Fruit fly (Drosophila melanogaster) whole organism, embryonic: ENCODE results near the gene loqs.

Source experiments
- ATbp ChIP-seq: fragments of 200-800 bp; sonication (Bioruptor generic); optimal IDR thresholded peaks from 2 replicates; lab custom pipeline; 2017; ENCODE audit warnings: missing biosample characterization, mild to moderate bottlenecking, missing genetic modification characterization, missing genetic modification reagents
- Asciz ChIP-seq: fragments of 200-800 bp; sonication (Bioruptor generic); optimal IDR thresholded peaks from 2 replicates; lab custom pipeline; 2017; ENCODE audit warnings: missing biosample characterization, mild to moderate bottlenecking, missing genetic modification characterization, missing genetic modification reagents
- Bgb ChIP-seq: fragments of 200-800 bp; sonication (Bioruptor generic); IDR thresholded peaks from 2 replicates; pipeline ENCODE4 v1.3.6; 2022; ENCODE audit warnings: missing biosample characterization, missing genetic modification characterization; ENCODE audit not compliant: partially characterized antibody
- BtbVII ChIP-seq: fragments of 200-800 bp; sonication (Bioruptor generic); optimal IDR thresholded peaks from 3 replicates; lab custom pipeline; 2017; ENCODE audit warnings: missing biosample characterization, mild to moderate bottlenecking, missing genetic modification characterization
- CG10431 ChIP-seq: fragments of 200-800 bp; sonication (Bioruptor generic); optimal IDR thresholded peaks from 3 replicates; lab custom pipeline; 2018; ENCODE audit warnings: missing biosample characterization, mild to moderate bottlenecking, missing genetic modification characterization
- CG12155 ChIP-seq: fragments of 200-800 bp; sonication (Bioruptor generic); optimal IDR thresholded peaks from 3 replicates; lab custom pipeline; 2016; ENCODE audit warnings: missing biosample characterization, missing genetic modification characterization
- CG15073 ChIP-seq: fragments of 200-800 bp; sonication (Bioruptor generic); optimal IDR thresholded peaks from 2 replicates; lab custom pipeline; 2016; ENCODE audit warnings: missing biosample characterization, missing genetic modification characterization
- CG17612 ChIP-seq: fragments of 200-800 bp; sonication (Bioruptor generic); IDR thresholded peaks from 2 replicates; pipeline ENCODE4 v1.3.6; 2022; ENCODE audit warnings: missing biosample characterization, missing genetic modification characterization
- CG18619 ChIP-seq: fragments of 200-800 bp; sonication (Bioruptor generic); optimal IDR thresholded peaks from 3 replicates; lab custom pipeline; 2017; ENCODE audit warnings: missing biosample characterization, mild to moderate bottlenecking, missing genetic modification characterization
- CG2116 ChIP-seq: fragments of 200-800 bp; sonication (Bioruptor generic); optimal IDR thresholded peaks from 3 replicates; lab custom pipeline; 2018; ENCODE audit warnings: missing biosample characterization, mild to moderate bottlenecking, missing genetic modification characterization
- CG30431 ChIP-seq: fragments of 200-800 bp; sonication (Bioruptor generic); optimal IDR thresholded peaks from 2 replicates; lab custom pipeline; 2017; ENCODE audit warnings: missing biosample characterization, missing genetic modification characterization
- CG31388 ChIP-seq: fragments of 200-800 bp; sonication (Bioruptor generic); optimal IDR thresholded peaks from 2 replicates; lab custom pipeline; 2016; ENCODE audit warnings: missing biosample characterization, missing genetic modification characterization
- CG32532 ChIP-seq: fragments of 200-800 bp; sonication (Bioruptor generic); IDR thresholded peaks from 2 replicates; pipeline ENCODE4 v1.3.6; 2022; ENCODE audit warnings: missing biosample characterization, missing genetic modification characterization
- CG32772 ChIP-seq: fragments of 200-800 bp; sonication (Bioruptor generic); IDR thresholded peaks from 2 replicates; pipeline ENCODE4 v1.3.6; 2022; ENCODE audit warnings: missing biosample characterization, missing genetic modification characterization
- CG34224 ChIP-seq: fragments of 200-800 bp; sonication (Bioruptor generic); IDR thresholded peaks from 3 replicates; pipeline ENCODE4 v1.3.6; 2022; ENCODE audit warnings: missing biosample characterization, missing genetic modification characterization; ENCODE audit not compliant: partially characterized antibody
- CG4282 ChIP-seq: fragments of 200-800 bp; sonication (Bioruptor generic); optimal IDR thresholded peaks from 2 replicates; lab custom pipeline; 2016; ENCODE audit warnings: missing biosample characterization, missing genetic modification characterization
- CG4360 ChIP-seq: fragments of 200-800 bp; sonication (Bioruptor generic); IDR thresholded peaks from 2 replicates; pipeline ENCODE4 v1.3.6; 2022; ENCODE audit warnings: missing biosample characterization, missing genetic modification characterization
- CG4707 ChIP-seq: fragments of 200-800 bp; sonication (Bioruptor generic); optimal IDR thresholded peaks from 2 replicates; lab custom pipeline; 2018; ENCODE audit warnings: missing biosample characterization, mild to moderate bottlenecking, missing genetic modification characterization, moderate library complexity
- CG8089 ChIP-seq: fragments of 200-800 bp; sonication (Bioruptor generic); optimal IDR thresholded peaks from 3 replicates; lab custom pipeline; 2016; ENCODE audit warnings: missing biosample characterization, missing genetic modification characterization
- CG8478 ChIP-seq: fragments of >200 bp; optimal IDR thresholded peaks from 2 replicates; lab custom pipeline; 2018
- CG8765 ChIP-seq: fragments of 200-800 bp; sonication (Bioruptor generic); IDR thresholded peaks from 2 replicates; pipeline ENCODE4 v1.3.6; 2022; ENCODE audit warnings: missing biosample characterization, missing genetic modification characterization
- CG8944 ChIP-seq: fragments of 200-800 bp; sonication (Bioruptor generic); optimal IDR thresholded peaks from 3 replicates; lab custom pipeline; 2016; ENCODE audit warnings: missing biosample characterization, missing genetic modification characterization
- D19B ChIP-seq: fragments of 200-800 bp; sonication (Bioruptor generic); optimal IDR thresholded peaks from 2 replicates; lab custom pipeline; 2017; ENCODE audit warnings: missing biosample characterization, mild to moderate bottlenecking, missing genetic modification characterization
- Drgx ChIP-seq: fragments of 200-800 bp; sonication (Bioruptor generic); IDR thresholded peaks from 2 replicates; pipeline ENCODE4 v1.3.6; 2022; ENCODE audit warnings: missing biosample characterization, missing genetic modification characterization
- Gsc ChIP-seq: fragments of 200-800 bp; sonication (Bioruptor generic); IDR thresholded peaks from 2 replicates; pipeline ENCODE4 v1.3.6; 2022; ENCODE audit warnings: missing biosample characterization, missing genetic modification characterization
- Pdp1 ChIP-seq, 2 experiments: fragments of 200-800 bp; sonication (Bioruptor generic); optimal IDR thresholded peaks; 3 replicates each; lab custom pipeline; 2016; ENCODE audit warnings: missing biosample characterization in 2 of 2, missing genetic modification characterization in 2 of 2, mild to moderate bottlenecking in 1 of 2, moderate library complexity in 1 of 2
- Rx ChIP-seq: fragments of 200-800 bp; sonication (Bioruptor generic); IDR thresholded peaks from 2 replicates; pipeline ENCODE4 v1.3.6; 2022; ENCODE audit warnings: missing biosample characterization, missing genetic modification characterization
- Sox102F ChIP-seq: fragments of 200-800 bp; sonication (Bioruptor generic); optimal IDR thresholded peaks from 2 replicates; lab custom pipeline; 2018; ENCODE audit warnings: missing biosample characterization, mild to moderate bottlenecking, missing genetic modification characterization, moderate library complexity
- ato ChIP-seq: fragments of 200-800 bp; sonication (Bioruptor generic); IDR thresholded peaks from 2 replicates; pipeline ENCODE4 v1.3.6; 2022; ENCODE audit warnings: missing biosample characterization, missing genetic modification characterization; ENCODE audit not compliant: partially characterized antibody
- chinmo ChIP-seq: fragments of 200-800 bp; sonication (Bioruptor generic); IDR thresholded peaks from 4 replicates; pipeline ENCODE4 v1.3.6; 2022; ENCODE audit warnings: missing biosample characterization, missing genetic modification characterization; ENCODE audit not compliant: partially characterized antibody
- crol ChIP-seq: fragments of 200-800 bp; sonication (Bioruptor generic); IDR thresholded peaks from 2 replicates; pipeline ENCODE4 v1.3.6; 2022; ENCODE audit warnings: missing biosample characterization, missing genetic modification characterization
- disco-r ChIP-seq: fragments of 200-800 bp; sonication (Bioruptor generic); optimal IDR thresholded peaks from 2 replicates; lab custom pipeline; 2016; ENCODE audit warnings: missing biosample characterization, missing genetic modification characterization
- emc ChIP-seq: fragments of 200-800 bp; sonication (Bioruptor generic); optimal IDR thresholded peaks from 2 replicates; lab custom pipeline; 2016; ENCODE audit warnings: missing biosample characterization, missing genetic modification characterization
- ftz-f1 ChIP-seq: fragments of 200-800 bp; sonication (Bioruptor generic); optimal IDR thresholded peaks from 2 replicates; lab custom pipeline; 2016; ENCODE audit warnings: missing biosample characterization, missing genetic modification characterization
- gem ChIP-seq: fragments of 200-800 bp; sonication (Bioruptor generic); optimal IDR thresholded peaks from 2 replicates; lab custom pipeline; 2019; ENCODE audit warnings: missing biosample characterization, mild to moderate bottlenecking, missing genetic modification characterization, moderate library complexity
- gsb-n ChIP-seq: fragments of 200-800 bp; sonication (Bioruptor generic); optimal IDR thresholded peaks from 3 replicates; lab custom pipeline; 2018; ENCODE audit warnings: missing biosample characterization, mild to moderate bottlenecking, missing genetic modification characterization
- ind ChIP-seq: fragments of 200-800 bp; sonication (Bioruptor generic); optimal IDR thresholded peaks from 3 replicates; lab custom pipeline; 2016; ENCODE audit warnings: missing biosample characterization, missing genetic modification characterization
- kay ChIP-seq: fragments of 200-800 bp; sonication (Bioruptor generic); optimal IDR thresholded peaks from 2 replicates; lab custom pipeline; 2016; ENCODE audit warnings: missing biosample characterization, missing genetic modification characterization
- klu ChIP-seq: fragments of 200-800 bp; sonication (Bioruptor generic); IDR thresholded peaks from 2 replicates; pipeline ENCODE4 v1.3.6; 2022; ENCODE audit warnings: missing biosample characterization, missing genetic modification characterization
- lab ChIP-seq: fragments of 200-800 bp; sonication (Bioruptor generic); optimal IDR thresholded peaks from 3 replicates; lab custom pipeline; 2017; ENCODE audit warnings: missing biosample characterization, missing genetic modification characterization, mild to moderate bottlenecking, moderate library complexity, missing genetic modification reagents
- nmo ChIP-seq: fragments of 200-800 bp; sonication (Bioruptor generic); optimal IDR thresholded peaks from 2 replicates; lab custom pipeline; 2018; ENCODE audit warnings: missing biosample characterization, mild to moderate bottlenecking, missing genetic modification characterization, moderate library complexity
- pb ChIP-seq: fragments of 200-800 bp; sonication (Bioruptor generic); optimal IDR thresholded peaks from 3 replicates; lab custom pipeline; 2016; ENCODE audit warnings: missing biosample characterization, missing genetic modification characterization
- pita ChIP-seq: fragments of 200-800 bp; sonication (Bioruptor generic); optimal IDR thresholded peaks from 2 replicates; lab custom pipeline; 2017; ENCODE audit warnings: missing biosample characterization, mild to moderate bottlenecking, missing genetic modification characterization
- repo ChIP-seq: fragments of 200-800 bp; sonication (Bioruptor generic); optimal IDR thresholded peaks from 2 replicates; lab custom pipeline; 2016; ENCODE audit warnings: missing biosample characterization, missing genetic modification characterization
- rib ChIP-seq: fragments of 200-800 bp; sonication (Bioruptor generic); IDR thresholded peaks from 2 replicates; pipeline ENCODE4 v1.3.6; 2022; ENCODE audit warnings: missing biosample characterization, missing genetic modification characterization
- schlank ChIP-seq: fragments of 200-800 bp; sonication (Bioruptor generic); optimal IDR thresholded peaks from 2 replicates; lab custom pipeline; 2018; ENCODE audit warnings: missing biosample characterization, mild to moderate bottlenecking, missing genetic modification characterization
- shn ChIP-seq: fragments of 200-800 bp; sonication (Bioruptor generic); optimal IDR thresholded peaks from 3 replicates; lab custom pipeline; 2016; ENCODE audit warnings: missing biosample characterization, missing genetic modification characterization
- slou ChIP-seq: fragments of 200-800 bp; sonication (Bioruptor generic); optimal IDR thresholded peaks from 3 replicates; lab custom pipeline; 2016; ENCODE audit warnings: missing biosample characterization, missing genetic modification characterization
- sna ChIP-seq: fragments of 200-800 bp; sonication (Bioruptor generic); IDR thresholded peaks from 2 replicates; pipeline ENCODE4 v1.3.6; 2022; ENCODE audit warnings: missing biosample characterization, missing genetic modification characterization; ENCODE audit not compliant: partially characterized antibody
- twi ChIP-seq: fragments of 200-800 bp; optimal IDR thresholded peaks from 2 replicates; lab custom pipeline; 2019; ENCODE audit warnings: missing biosample characterization, mild to moderate bottlenecking, missing genetic modification characterization, moderate library complexity
- usp ChIP-seq: fragments of >200 bp; optimal IDR thresholded peaks from 2 replicates; lab custom pipeline; 2017; ENCODE audit warnings: missing biosample characterization, missing genetic modification characterization
- yki ChIP-seq: fragments of >200 bp; optimal IDR thresholded peaks from 3 replicates; lab custom pipeline; 2018

Gene loqs

DNA sequence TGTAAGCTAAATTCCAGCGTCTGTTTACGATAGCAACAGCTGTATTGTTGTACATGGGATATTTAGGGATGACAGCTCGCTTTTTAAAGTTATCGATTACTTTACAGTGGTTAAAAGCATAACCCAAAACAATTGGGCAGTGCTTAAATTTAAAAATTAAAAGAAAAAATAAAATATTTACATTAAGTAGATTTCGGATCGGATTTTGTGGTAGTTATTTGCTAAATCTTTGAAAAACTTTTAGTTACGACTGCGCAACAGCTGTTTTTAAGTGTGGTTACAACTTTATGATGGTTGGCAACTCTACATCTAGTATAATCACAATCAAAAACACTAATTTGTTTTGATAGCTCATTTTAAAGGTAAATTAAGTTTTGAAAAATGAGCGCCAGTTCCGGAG lies 4.8 kb downstream of the loqs start, which contains the start of the genes Ing5 and CG7099 (continued):
- TF ChIP-seq pb (GFP tag; lab: Kevin White, UChicago) (peak; percentile 67), CG30431 (GFP tag; lab: Kevin White, UChicago) (peak; percentile 94), chinmo (no peak), Drgx (GFP tag; lab: Robert Waterston, UW) (peak; percentile 88), pita (GFP tag; lab: Kevin White, UChicago) (no peak), gem (tag; lab: Kevin White, UChicago) (peak; percentile 99), CG32772 (GFP tag; lab: Robert Waterston, UW) (peak; percentile 97), CG32532 (GFP tag; lab: Robert Waterston, UW) (peak; percentile 98), CG10431 (peak; percentile 95), ato (GFP tag; lab: Robert Waterston, UW) (0 out of 2 replicates have a peak, but pooled peaks have one; percentile 23), CG18619 (GFP tag; lab: Kevin White, UChicago) (peak; percentile 94), Bgb (GFP tag; lab: Robert Waterston, UW) (peak; percentile 75), CG8478 (lab: Kevin White, UChicago) (no peak), ATbp (GFP tag; lab: Kevin White, UChicago) (peak; percentile 90), klu (GFP tag; lab: Robert Waterston, UW) (peak; percentile 93), gsb-n (tag; lab: Kevin White, UChicago) (peak; percentile 94), CG8944 (GFP tag; lab: Kevin White, UChicago) (peak; percentile 88), CG2116 (GFP tag; lab: Kevin White, UChicago) (peak; percentile 89), yki (no peak), CG4360 (peak; percentile 79), Sox102F (GFP tag; lab: Kevin White, UChicago) (peak; percentile 98), CG12155 (GFP tag; lab: Kevin White, UChicago) (peak; percentile 96), disco-r (GFP tag; lab: Kevin White, UChicago) (peak; percentile 66), sna (peak; percentile 67), CG15073 (GFP tag; lab: Kevin White, UChicago) (peak; percentile 81), CG8089 (GFP tag; lab: Kevin White, UChicago) (peak; percentile 77), CG34224 (GFP tag; lab: Robert Waterston, UW) (peak; percentile 58; the same call in 2 of the 3 replicates), ftz-f1 (GFP tag; lab: Kevin White, UChicago) (peak; percentile 18), kay (GFP tag; lab: Kevin White, UChicago) (peak; percentile 93)

dm6 chr2L:13394903-13395302 lies 12.5 kb downstream of the loqs start, which contains the start of gene RpL24:
Gene RpL24, minus strand, starts transcription at chr2L:13395131.
- TF ChIP-seq slou: peak; percentile 83
- peak; percentile 80 for TF ChIP-seq D19B
- peak; percentile 50 for TF ChIP-seq crol (GFP tag; lab: Robert Waterston, UW)
- TF ChIP-seq shn (GFP tag; lab: Kevin White, UChicago): peak; percentile 89
- TF ChIP-seq Gsc (GFP tag; lab: Robert Waterston, UW): no peak
- peak; percentile 82 for TF ChIP-seq emc (GFP tag; lab: Kevin White, UChicago)
- TF ChIP-seq twi (tag; lab: Kevin White, UChicago): peak; percentile 73
- peak; percentile 86 for TF ChIP-seq nmo
- TF ChIP-seq CG8765 (GFP tag; lab: Robert Waterston, UW): no peak
- peak; percentile 98 for TF ChIP-seq lab (GFP tag; lab: Kevin White, UChicago)
- peak; percentile 96 for TF ChIP-seq BtbVII (GFP tag; lab: Kevin White, UChicago)
- TF ChIP-seq repo: peak; percentile 89
- peak; percentile 67 for TF ChIP-seq ind (GFP tag; lab: Kevin White, UChicago)
- peak; percentile 84 for TF ChIP-seq rib (GFP tag; lab: Robert Waterston, UW)
- TF ChIP-seq Asciz (GFP tag; lab: Kevin White, UChicago): peak; percentile 95
- peak; percentile 95 for TF ChIP-seq CG18619 (GFP tag; lab: Kevin White, UChicago)
- peak; percentile 94 for TF ChIP-seq schlank (tag; lab: Kevin White, UChicago)
- peak; percentile 80 to 87 for TF ChIP-seq Pdp1 (GFP tag; optimal IDR thresholded peaks at IDR 0.05; lab: Kevin White, UChicago)
- TF ChIP-seq CG17612: peak; percentile 71; the same call in 1 of the 2 replicates
- TF ChIP-seq Rx (GFP tag; lab: Robert Waterston, UW): peak; percentile 90
- peak; percentile 39 for TF ChIP-seq CG31388
- no peak for TF ChIP-seq usp
- peak; percentile 91 for TF ChIP-seq CG4707 (GFP tag; lab: Kevin White, UChicago)
- TF ChIP-seq CG4282 (GFP tag; lab: Kevin White, UChicago): peak; percentile 71
